Worm (Caenorhabditis elegans): Measurements from ENCODE around the gene ZK262.4.

DNA sequence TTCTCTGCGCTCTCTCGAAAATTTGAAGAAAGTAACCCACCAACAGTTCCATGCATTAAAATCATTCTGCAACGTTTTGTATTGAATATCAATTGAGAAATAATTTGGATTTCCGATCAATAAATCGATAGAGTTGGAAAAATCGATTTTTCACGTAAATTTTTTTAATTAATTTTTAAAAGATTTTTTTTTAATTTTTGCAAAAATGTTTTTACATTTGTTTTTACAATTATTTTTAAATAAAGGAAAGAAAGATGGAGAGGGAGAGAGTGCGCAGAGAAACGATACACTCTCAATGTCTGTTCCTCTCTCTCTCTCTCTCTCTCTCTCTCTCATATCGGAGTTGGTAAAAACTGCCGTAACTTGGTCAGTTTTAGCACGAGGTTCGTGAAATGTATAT, 1.2 kb upstream of the ZK262.4 start, which contains the start of gene ZK262.19:
- TF ChIP-seq ama-1 (optimal IDR thresholded peaks at IDR 0.05) (no peak), ceh-36 (tag; optimal IDR thresholded peaks at IDR 0.05) (no peak), hmg-4 (GFP tag; optimal IDR thresholded peaks at IDR 0.05) (no peak), tbx-37 (GFP tag; conservative IDR thresholded peaks at IDR 0.05) (no peak), ceh-13 (GFP tag; optimal IDR thresholded peaks at IDR 0.05) (no peak), F13C5.2 (tag; optimal IDR thresholded peaks at IDR 0.05) (no peak), hmbx-1 (tag; optimal IDR thresholded peaks at IDR 0.05) (no peak), sea-1 (GFP tag; conservative IDR thresholded peaks at IDR 0.05) (no peak), flt-1 (GFP tag; IDR thresholded peaks at IDR 0.05) (no peak), B0310.2 (tag; optimal IDR thresholded peaks at IDR 0.05) (no peak)
